Worm (Caenorhabditis elegans) whole organism, L4 larva: ENCODE results near the gene btbd-10.
A peak's percentile ranks its signal among the peaks of the same experiment; 100 is the strongest.

Experiments
- jun-1 ChIP-seq: fragments of 150-350 bp; optimal IDR thresholded peaks from 2 replicates; lab custom pipeline; 2014; ENCODE audit warnings: missing biosample characterization, missing genetic modification reagents, missing genetic modification characterization
- nhr-28 ChIP-seq: fragments of 150-350 bp; optimal IDR thresholded peaks from 2 replicates; lab custom pipeline; 2014; ENCODE audit warnings: missing biosample characterization, missing genetic modification characterization
- nhr-6 ChIP-seq: fragments of 150-350 bp; optimal IDR thresholded peaks from 2 replicates; lab custom pipeline; 2014; ENCODE audit warnings: missing biosample characterization, missing genetic modification characterization

DNA sequence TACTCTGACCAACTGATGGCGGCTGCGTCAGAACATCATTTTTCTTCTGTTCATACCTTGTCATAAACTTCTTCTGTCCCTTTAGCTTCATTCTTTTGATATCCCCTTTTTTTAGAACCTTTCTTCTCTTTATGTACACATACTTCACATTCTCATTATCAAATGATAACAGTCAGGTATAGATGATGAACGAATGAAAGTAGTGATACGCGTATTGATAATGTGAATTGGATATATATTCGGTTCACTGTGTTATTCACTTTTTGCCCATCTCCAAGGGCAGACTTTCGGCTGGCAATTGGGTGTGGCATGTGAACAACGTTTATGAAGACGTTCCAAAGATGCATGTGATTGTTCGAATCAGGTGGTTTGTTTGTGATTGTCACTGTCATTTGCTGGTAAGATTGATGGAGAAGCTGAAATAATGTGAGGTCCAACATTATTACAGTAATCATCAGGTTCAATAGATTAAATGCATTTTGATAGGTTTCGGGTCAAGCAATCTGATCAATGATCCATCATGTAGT lies 30.4 kb upstream of the btbd-10 start, which contains the start of gene F11G11.15:
- TF ChIP-seq jun-1 = no peak
- TF ChIP-seq nhr-28 = peak; percentile 33
- no peak for TF ChIP-seq nhr-6 (tag; lab: Kevin White, UChicago)
